Worm (Caenorhabditis elegans) whole organism, L4 larva: Measurements from ENCODE around the gene F58B4.2.

Experiments
- D1046.2 ChIP-seq: fragments of 200-800 bp; sonication (Bioruptor generic); IDR thresholded peaks from 2 replicates; pipeline ENCODE4 v1.3.6; 2022; ENCODE audit warnings: missing genetic modification characterization, missing compliant biosample characterization
- F10B5.3 ChIP-seq: sonication (generic microtip); optimal IDR thresholded peaks from 2 replicates; lab custom pipeline; 2016; ENCODE audit warnings: mild to moderate bottlenecking, missing genetic modification characterization, missing compliant biosample characterization
- F37D6.2 ChIP-seq: sonication (generic microtip); optimal IDR thresholded peaks from 2 replicates; lab custom pipeline; 2016; ENCODE audit warnings: mild to moderate bottlenecking, missing genetic modification characterization, missing compliant biosample characterization
- F44E2.7 ChIP-seq: fragments of 200-800 bp; sonication (Bioruptor generic); IDR thresholded peaks from 2 replicates; pipeline ENCODE4 v2.1.2; 2022; ENCODE audit warnings: missing genetic modification characterization, missing compliant biosample characterization
- T20F7.1 ChIP-seq: fragments of 200-800 bp; sonication (Bioruptor generic); optimal IDR thresholded peaks from 2 replicates; lab custom pipeline; 2018; ENCODE audit warnings: mild to moderate bottlenecking, missing genetic modification characterization, missing compliant biosample characterization
- Y48G9A.11 ChIP-seq: fragments of 200-800 bp; sonication (Bioruptor generic); IDR thresholded peaks from 2 replicates; pipeline ENCODE4 v1.3.6; 2022; ENCODE audit warnings: missing genetic modification reagents, missing genetic modification characterization, missing compliant biosample characterization
- Y75B8A.6 ChIP-seq: fragments of 200-800 bp; sonication (Bioruptor generic); IDR thresholded peaks from 2 replicates; pipeline ENCODE4 v1.3.6; 2022; ENCODE audit warnings: missing genetic modification reagents, missing genetic modification characterization, missing compliant biosample characterization
- ZK337.2 ChIP-seq: fragments of 200-800 bp; sonication (Bioruptor generic); IDR thresholded peaks from 2 replicates; pipeline ENCODE4 v1.3.6; 2022; ENCODE audit warnings: missing genetic modification reagents, missing genetic modification characterization, missing compliant biosample characterization
- aha-1 ChIP-seq: fragments of 150-350 bp; peaks from one replicate; lab custom pipeline; 2014; ENCODE audit warnings: missing biosample characterization, missing genetic modification characterization
- ama-1 ChIP-seq: fragments of 150-350 bp; optimal IDR thresholded peaks from 2 replicates; lab custom pipeline; 2014; ENCODE audit warnings: inconsistent platforms, mixed read lengths
- ceh-20 ChIP-seq: fragments of 200-800 bp; sonication (Bioruptor generic); IDR thresholded peaks from 2 replicates; pipeline ENCODE4 v1.3.6; 2022; ENCODE audit warnings: missing genetic modification reagents, missing genetic modification characterization, missing compliant biosample characterization
- ceh-28 ChIP-seq: fragments of 150-350 bp; optimal IDR thresholded peaks from 2 replicates; lab custom pipeline; 2014; ENCODE audit warnings: missing biosample characterization, missing genetic modification reagents, missing genetic modification characterization
- ceh-32 ChIP-seq: sonication (generic microtip); optimal IDR thresholded peaks from 2 replicates; lab custom pipeline; 2016; ENCODE audit warnings: mild to moderate bottlenecking, missing genetic modification characterization, missing compliant biosample characterization; ENCODE audit not compliant: poor library complexity
- ces-1 ChIP-seq: fragments of 150-350 bp; sonication (generic microtip); optimal IDR thresholded peaks from 4 replicates; lab custom pipeline; 2014; ENCODE audit warnings: missing biosample characterization, missing genetic modification reagents, missing genetic modification characterization
- cey-2 ChIP-seq: sonication (generic microtip); optimal IDR thresholded peaks from 3 replicates; lab custom pipeline; 2017; ENCODE audit warnings: missing genetic modification characterization, mild to moderate bottlenecking, missing compliant biosample characterization, antibody characterized with exemption, borderline replicate concordance; ENCODE audit not compliant: insufficient read depth
- ctbp-1 ChIP-seq: fragments of 200-800 bp; sonication (Bioruptor generic); IDR thresholded peaks from 2 replicates; pipeline ENCODE4 v1.3.6; 2022; ENCODE audit warnings: missing genetic modification reagents, missing genetic modification characterization, missing compliant biosample characterization
- daf-12 ChIP-seq: fragments of 150-350 bp; optimal IDR thresholded peaks from 2 replicates; lab custom pipeline; 2014; ENCODE audit warnings: missing biosample characterization, missing genetic modification reagents, missing genetic modification characterization
- daf-19 ChIP-seq: fragments of 200-800 bp; sonication (Bioruptor generic); conservative IDR thresholded peaks from 2 replicates; pipeline ENCODE4 v1.3.6; 2022; ENCODE audit warnings: missing genetic modification characterization, missing compliant biosample characterization
- dpl-1 ChIP-seq: fragments of 150-350 bp; optimal IDR thresholded peaks from 2 replicates; lab custom pipeline; 2014; ENCODE audit warnings: missing biosample characterization, missing genetic modification reagents, missing genetic modification characterization
- fkh-10 ChIP-seq: fragments of 150-350 bp; optimal IDR thresholded peaks from 2 replicates; lab custom pipeline; 2014; ENCODE audit warnings: missing biosample characterization, missing genetic modification reagents, missing genetic modification characterization
- hif-1 ChIP-seq, 2 experiments: sonication (generic microtip); optimal IDR thresholded peaks; 2 replicates each; lab custom pipeline; 2016 to 2017; ENCODE audit warnings: missing compliant biosample characterization in 2 of 2, missing genetic modification characterization in 2 of 2, missing genetic modification reagents in 2 of 2, missing genotype in 2 of 2, mild to moderate bottlenecking in 1 of 2
- hlh-30 ChIP-seq: sonication (generic microtip); optimal IDR thresholded peaks from 2 replicates; lab custom pipeline; 2017; ENCODE audit warnings: antibody characterized with exemption, mild to moderate bottlenecking, missing genetic modification characterization, missing compliant biosample characterization; ENCODE audit not compliant: insufficient read depth
- lin-29 ChIP-seq: fragments of 200-800 bp; sonication (Bioruptor generic); IDR thresholded peaks from 2 replicates; pipeline ENCODE4 v1.3.6; 2022; ENCODE audit warnings: missing genetic modification reagents, missing genetic modification characterization, missing compliant biosample characterization
- lin-39 ChIP-seq: fragments of 150-350 bp; optimal IDR thresholded peaks from 2 replicates; lab custom pipeline; 2014; ENCODE audit warnings: missing biosample characterization, missing genetic modification reagents, missing genetic modification characterization
- lsy-2 ChIP-seq, 2 experiments: fragments of 150-350 bp in 1 of 2; sonication (generic microtip) in 1 of 2; optimal IDR thresholded peaks; 2 replicates each; lab custom pipeline; 2014 to 2017; ENCODE audit warnings: missing biosample characterization in 2 of 2, missing genetic modification characterization in 2 of 2
- madf-5 ChIP-seq, 2 experiments: fragments of 200-800 bp; sonication (Bioruptor generic); IDR thresholded peaks; 2 replicates each; pipeline ENCODE4 v1.3.6; 2022; ENCODE audit warnings: missing compliant biosample characterization in 2 of 2, missing genetic modification characterization in 2 of 2
- madf-9 ChIP-seq: fragments of 200-800 bp; sonication (Bioruptor generic); conservative IDR thresholded peaks from 2 replicates; pipeline ENCODE4 v1.3.6; 2022; ENCODE audit warnings: missing genetic modification reagents, missing genetic modification characterization, missing compliant biosample characterization
- mdl-1 ChIP-seq, 2 experiments: fragments of 150-350 bp in 1 of 2; sonication (generic microtip) in 1 of 2; optimal IDR thresholded peaks; 2 replicates each; lab custom pipeline; 2014 to 2017; ENCODE audit warnings: missing biosample characterization in 2 of 2, missing genetic modification characterization in 2 of 2
- nhr-10 ChIP-seq: fragments of 150-350 bp; optimal IDR thresholded peaks from 2 replicates; lab custom pipeline; 2014; ENCODE audit warnings: missing biosample characterization, missing genetic modification characterization
- nhr-102 ChIP-seq: sonication (generic microtip); optimal IDR thresholded peaks from 2 replicates; lab custom pipeline; 2016; ENCODE audit warnings: mild to moderate bottlenecking, missing genetic modification characterization, moderate library complexity, missing compliant biosample characterization
- nhr-237 ChIP-seq: sonication (generic microtip); optimal IDR thresholded peaks from 2 replicates; lab custom pipeline; 2017; ENCODE audit warnings: missing biosample characterization, missing genetic modification characterization
- nhr-28 ChIP-seq: fragments of 150-350 bp; optimal IDR thresholded peaks from 2 replicates; lab custom pipeline; 2014; ENCODE audit warnings: missing biosample characterization, missing genetic modification characterization
- nhr-48 ChIP-seq: sonication (generic microtip); optimal IDR thresholded peaks from 2 replicates; lab custom pipeline; 2016; ENCODE audit warnings: mild to moderate bottlenecking, missing genetic modification characterization, missing compliant biosample characterization
- nhr-6 ChIP-seq: fragments of 150-350 bp; optimal IDR thresholded peaks from 2 replicates; lab custom pipeline; 2014; ENCODE audit warnings: missing biosample characterization, missing genetic modification characterization
- nhr-76 ChIP-seq: fragments of 150-350 bp; optimal IDR thresholded peaks from 2 replicates; lab custom pipeline; 2014; ENCODE audit warnings: missing biosample characterization, missing genetic modification characterization
- set-16 ChIP-seq: fragments of 200-800 bp; sonication (Bioruptor generic); IDR thresholded peaks from 2 replicates; pipeline ENCODE4 v1.3.6; 2022; ENCODE audit warnings: missing genetic modification reagents, missing genetic modification characterization, missing compliant biosample characterization
- skn-1 ChIP-seq: fragments of 150-350 bp; optimal IDR thresholded peaks from 2 replicates; lab custom pipeline; 2014; ENCODE audit warnings: missing biosample characterization, missing genetic modification characterization
- unc-62 ChIP-seq, 3 experiments: fragments of 150-350 bp in 1 of 3; sonication (generic microtip); optimal IDR thresholded peaks in 2 of 3; peaks in 1 of 3; 1 replicate in 1 of 3; 2 replicates in 2 of 3; lab custom pipeline; 2014 to 2017; ENCODE audit warnings: missing biosample characterization in 3 of 3, missing genetic modification characterization in 3 of 3, missing genetic modification reagents in 3 of 3, missing genotype in 1 of 3
- zfp-3 ChIP-seq: fragments of 200-800 bp; sonication (Bioruptor generic); conservative IDR thresholded peaks from 2 replicates; pipeline ENCODE4 v1.3.6; 2022; ENCODE audit warnings: missing genetic modification reagents, missing genetic modification characterization, missing compliant biosample characterization

F58B4.2 gene

ce11 chrV:10876512-10876911 is 41.8 kb downstream of the F58B4.2 start (continued):
- TF ChIP-seq lsy-2 (tag; optimal IDR thresholded peaks at IDR 0.05; lab: Kevin White, UChicago) (peak in 1 of 2 experiments; percentile 51), Y75B8A.6 (no peak), ceh-20 (no peak), ZK337.2 (GFP tag; lab: Robert Waterston, UW) (no peak), F37D6.2 (tag; lab: Kevin White, UChicago) (no peak), madf-5 (GFP tag; IDR thresholded peaks at IDR 0.05; lab: Robert Waterston, UW) (no peak), D1046.2 (GFP tag; lab: Robert Waterston, UW) (no peak), lin-29 (no peak), ceh-32 (tag; lab: Kevin White, UChicago) (no peak), F44E2.7 (GFP tag; lab: Robert Waterston, UW) (no peak), nhr-48 (tag; lab: Kevin White, UChicago) (no peak), daf-19 (GFP tag; lab: Robert Waterston, UW) (no peak), ama-1 (no peak), dpl-1 (GFP tag; lab: Kevin White, UChicago) (no peak), daf-12 (tag; lab: Kevin White, UChicago) (no peak), skn-1 (no peak), mdl-1 (tag; optimal IDR thresholded peaks at IDR 0.05; lab: Kevin White, UChicago) (peak in 1 of 2 experiments; percentile 4), ceh-28 (tag; lab: Kevin White, UChicago) (no peak), unc-62 (GFP tag; optimal IDR thresholded peaks at IDR 0.05 in 1 of 2; lab: Kevin White, UChicago) (peak in 1 of 2 experiments; percentile 14), unc-62 (tag; optimal IDR thresholded peaks at IDR 0.05; lab: Kevin White, UChicago) (no peak), F10B5.3 (tag; lab: Kevin White, UChicago) (no peak), set-16 (no peak), nhr-28 (tag; lab: Kevin White, UChicago) (peak; percentile 12), nhr-237 (tag; lab: Kevin White, UChicago) (no peak), nhr-76 (no peak), lin-39 (no peak), madf-9 (GFP tag; lab: Robert Waterston, UW) (no peak), zfp-3 (GFP tag; lab: Robert Waterston, UW) (no peak), nhr-10 (tag; lab: Kevin White, UChicago) (no peak), Y48G9A.11 (no peak), T20F7.1 (GFP tag; lab: Kevin White, UChicago) (no peak)
- TF ChIP-seq, all 104 proteins: peak for 7

- TF ChIP-seq hlh-30 (tag; lab: Kevin White, UChicago), result no peak
- no peak for TF ChIP-seq lin-39
- peak; percentile 74 for TF ChIP-seq fkh-10
- peak; percentile 68; the same call in 1 of the 2 replicates for TF ChIP-seq ctbp-1 (GFP tag; lab: Robert Waterston, UW)
- TF ChIP-seq daf-19 (GFP tag; lab: Robert Waterston, UW), result no peak
- peak; percentile 92 for TF ChIP-seq ces-1 (GFP tag; lab: Kevin White, UChicago)
- no peak for TF ChIP-seq cey-2 (tag; lab: Kevin White, UChicago)
- TF ChIP-seq lsy-2 (tag; optimal IDR thresholded peaks at IDR 0.05; lab: Kevin White, UChicago), result peak in 1 of 2 experiments; percentile 44
- TF ChIP-seq zfp-3 (GFP tag; lab: Robert Waterston, UW), result no peak
- TF ChIP-seq nhr-102, result no peak
- peak in 1 of 2 experiments; percentile 24 for TF ChIP-seq hif-1 (tag; optimal IDR thresholded peaks at IDR 0.05; lab: Kevin White, UChicago)
- TF ChIP-seq unc-62 (GFP tag; optimal IDR thresholded peaks at IDR 0.05 in 1 of 2; lab: Kevin White, UChicago), result peak in 1 of 2 experiments; percentile 90
- TF ChIP-seq unc-62 (tag; optimal IDR thresholded peaks at IDR 0.05; lab: Kevin White, UChicago), result no peak
- no peak for TF ChIP-seq ceh-28 (tag; lab: Kevin White, UChicago)
- TF ChIP-seq F44E2.7 (GFP tag; lab: Robert Waterston, UW), result no peak
- no peak for TF ChIP-seq nhr-6 (tag; lab: Kevin White, UChicago)
- TF ChIP-seq aha-1 (tag; lab: Kevin White, UChicago), result peak; percentile 79
These were observed 43.2 kb downstream of the F58B4.2 start for ce11 chrV:10874938-10875599.
